Worm (Caenorhabditis elegans): ENCODE measurements around the gene F52E10.4.

DNA sequence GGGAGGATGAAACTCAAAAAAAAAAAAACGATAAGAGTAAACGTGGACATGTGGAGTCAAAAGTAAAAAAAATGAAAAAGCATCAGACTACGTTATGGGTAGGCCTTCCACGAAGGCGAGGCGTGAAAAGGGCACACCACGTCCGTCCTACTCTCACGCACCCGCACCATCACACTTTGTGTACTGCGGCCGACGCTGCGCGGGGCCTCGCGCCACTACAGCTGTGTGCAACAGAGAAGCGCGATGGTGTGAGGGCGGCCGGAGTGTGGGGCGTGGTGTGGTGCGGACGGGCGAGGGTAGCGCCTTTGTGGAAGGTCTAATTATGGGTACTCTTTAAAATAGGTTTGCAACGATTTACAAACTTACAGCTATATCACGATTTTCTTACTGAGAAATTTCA is 25.4 kb upstream of the F52E10.4 start:
- no peak for TF ChIP-seq nhr-11 (tag; optimal IDR thresholded peaks at IDR 0.05)
- TF ChIP-seq pha-4 (tag; optimal IDR thresholded peaks at IDR 0.05): no peak
- TF ChIP-seq nhr-237 (tag; optimal IDR thresholded peaks at IDR 0.05): no peak
- TF ChIP-seq nhr-12 (tag; optimal IDR thresholded peaks at IDR 0.05): no peak
- TF ChIP-seq ztf-11 (tag; optimal IDR thresholded peaks at IDR 0.05): no peak
- no peak for TF ChIP-seq ceh-28 (tag; optimal IDR thresholded peaks at IDR 0.05)
- TF ChIP-seq fkh-10 (GFP tag; optimal IDR thresholded peaks at IDR 0.05): no peak
- TF ChIP-seq ztf-4 (tag; optimal IDR thresholded peaks at IDR 0.05): no peak
- no peak for TF ChIP-seq daf-12 (tag; optimal IDR thresholded peaks at IDR 0.05)
- TF ChIP-seq mdl-1 (tag; optimal IDR thresholded peaks at IDR 0.05): no peak
- no peak for TF ChIP-seq ZK546.5 (tag; optimal IDR thresholded peaks at IDR 0.05)
- TF ChIP-seq fos-1 (tag; optimal IDR thresholded peaks at IDR 0.05): no peak
- TF ChIP-seq R02D3.7 (tag; optimal IDR thresholded peaks at IDR 0.05): no peak

Data from whole organism, L3 larva.